Worm (Caenorhabditis elegans) whole organism, L4/young adult: ENCODE measurements around the gene ssu-1.

ENCODE experiments used
- W03F9.2 ChIP-seq: fragments of 150-350 bp; optimal IDR thresholded peaks from 2 replicates; lab custom pipeline; 2014; ENCODE audit warnings: missing biosample characterization, missing genetic modification characterization
- dao-5 ChIP-seq: sonication (generic microtip); optimal IDR thresholded peaks from 2 replicates; lab custom pipeline; 2016; ENCODE audit warnings: missing genotype, missing genetic modification characterization, moderate library complexity, missing compliant biosample characterization
- him-1 ChIP-seq: sonication (generic microtip); optimal IDR thresholded peaks from 2 replicates; lab custom pipeline; 2016; ENCODE audit warnings: missing genotype, missing genetic modification reagents, missing genetic modification characterization, missing compliant biosample characterization

- TF ChIP-seq dao-5 (tag; lab: Kevin White, UChicago), result no peak
- no peak for TF ChIP-seq W03F9.2 (tag; lab: Kevin White, UChicago)
- TF ChIP-seq him-1, result no peak
Measured at ce11 chrV:20087635-20088034, 45.4 kb downstream of the ssu-1 start, which contains the start of gene fre-1.
